Fruit fly (Drosophila melanogaster) whole organism, embryonic: ENCODE measurements around the gene CG18473.
A peak's percentile ranks its signal among the peaks of the same experiment; 100 is the strongest.

Source experiments
- Atf3 ChIP-seq: fragments of 200-800 bp; sonication (Bioruptor generic); optimal IDR thresholded peaks from 3 replicates; lab custom pipeline; 2016; ENCODE audit warnings: missing biosample characterization, missing genetic modification characterization
- Awh ChIP-seq: fragments of 200-800 bp; sonication (Bioruptor generic); IDR thresholded peaks from 2 replicates; pipeline ENCODE4, ENCODE4 v1.3.6; 2022; ENCODE audit warnings: missing biosample characterization, missing genetic modification characterization
- Bteb2 ChIP-seq: fragments of 200-800 bp; sonication (Bioruptor generic); optimal IDR thresholded peaks from 2 replicates; lab custom pipeline; 2016; ENCODE audit warnings: missing biosample characterization, missing genetic modification characterization
- CG10147 ChIP-seq: fragments of 200-800 bp; sonication (Bioruptor generic); optimal IDR thresholded peaks from 2 replicates; lab custom pipeline; 2019; ENCODE audit warnings: missing biosample characterization, mild to moderate bottlenecking, missing genetic modification characterization, moderate library complexity
- CG11247 ChIP-seq: fragments of 200-800 bp; sonication (Bioruptor generic); IDR thresholded peaks from 2 replicates; pipeline ENCODE4 v1.3.6; 2022; ENCODE audit warnings: missing biosample characterization, missing genetic modification characterization
- CG11723 ChIP-seq: fragments of 200-800 bp; sonication (Bioruptor generic); optimal IDR thresholded peaks from 2 replicates; lab custom pipeline; 2017; ENCODE audit warnings: missing biosample characterization, mild to moderate bottlenecking, missing genetic modification characterization
- CG15073 ChIP-seq: fragments of 200-800 bp; sonication (Bioruptor generic); optimal IDR thresholded peaks from 2 replicates; lab custom pipeline; 2016; ENCODE audit warnings: missing biosample characterization, missing genetic modification characterization
- CG1529 ChIP-seq: fragments of 200-800 bp; sonication (Bioruptor generic); optimal IDR thresholded peaks from 3 replicates; lab custom pipeline; 2018; ENCODE audit warnings: missing biosample characterization, missing genetic modification characterization
- CG1603 ChIP-seq: fragments of 200-800 bp; sonication (Bioruptor generic); optimal IDR thresholded peaks from 2 replicates; lab custom pipeline; 2019; ENCODE audit warnings: missing biosample characterization, mild to moderate bottlenecking, missing genetic modification characterization, moderate library complexity
- CG1647 ChIP-seq: fragments of 200-800 bp; sonication (Bioruptor generic); optimal IDR thresholded peaks from 3 replicates; lab custom pipeline; 2016; ENCODE audit warnings: missing biosample characterization, missing genetic modification characterization
- CG16863 ChIP-seq: fragments of 200-800 bp; sonication (Bioruptor generic); optimal IDR thresholded peaks from 3 replicates; lab custom pipeline; 2016; ENCODE audit warnings: missing biosample characterization, missing genetic modification characterization
- CG1792 ChIP-seq: fragments of 200-800 bp; sonication (Bioruptor generic); optimal IDR thresholded peaks from 2 replicates; lab custom pipeline; 2016; ENCODE audit warnings: missing biosample characterization, missing genetic modification characterization
- CG2202 ChIP-seq: fragments of 200-800 bp; sonication (Bioruptor generic); optimal IDR thresholded peaks from 2 replicates; lab custom pipeline; 2018; ENCODE audit warnings: missing biosample characterization, mild to moderate bottlenecking, missing genetic modification characterization
- CG30431 ChIP-seq: fragments of 200-800 bp; sonication (Bioruptor generic); optimal IDR thresholded peaks from 2 replicates; lab custom pipeline; 2017; ENCODE audit warnings: missing biosample characterization, missing genetic modification characterization
- CG33213 ChIP-seq: fragments of 200-800 bp; sonication (Bioruptor generic); optimal IDR thresholded peaks from 3 replicates; lab custom pipeline; 2016; ENCODE audit warnings: missing biosample characterization, missing genetic modification characterization
- CG5180 ChIP-seq: fragments of 200-800 bp; sonication (Bioruptor generic); optimal IDR thresholded peaks from 3 replicates; lab custom pipeline; 2017; ENCODE audit warnings: missing biosample characterization, missing genetic modification characterization, mild to moderate bottlenecking, moderate library complexity, missing genetic modification reagents
- CG6765 ChIP-seq: fragments of 200-800 bp; sonication (Bioruptor generic); optimal IDR thresholded peaks from 3 replicates; lab custom pipeline; 2017; ENCODE audit warnings: missing biosample characterization, mild to moderate bottlenecking, missing genetic modification characterization
- CG7271 ChIP-seq: fragments of 200-800 bp; sonication (Bioruptor generic); optimal IDR thresholded peaks from 2 replicates; lab custom pipeline; 2018; ENCODE audit warnings: missing biosample characterization, mild to moderate bottlenecking, missing genetic modification characterization, moderate library complexity
- CG8359 ChIP-seq: fragments of 200-800 bp; sonication (Bioruptor generic); optimal IDR thresholded peaks from 2 replicates; lab custom pipeline; 2017; ENCODE audit warnings: missing biosample characterization, mild to moderate bottlenecking, missing genetic modification characterization, borderline replicate concordance
- CG8944 ChIP-seq: fragments of 200-800 bp; sonication (Bioruptor generic); optimal IDR thresholded peaks from 3 replicates; lab custom pipeline; 2016; ENCODE audit warnings: missing biosample characterization, missing genetic modification characterization
- CHES-1-like ChIP-seq: fragments of 200-800 bp; sonication (Bioruptor generic); optimal IDR thresholded peaks from 2 replicates; lab custom pipeline; 2016; ENCODE audit warnings: missing biosample characterization, missing genetic modification characterization
- Doc3 ChIP-seq: fragments of 200-800 bp; sonication (Bioruptor generic); IDR thresholded peaks from 3 replicates; pipeline ENCODE4 v1.3.6; 2022; ENCODE audit warnings: missing biosample characterization, missing genetic modification characterization; ENCODE audit not compliant: partially characterized antibody
- Ets97D ChIP-seq: fragments of 200-800 bp; sonication (Bioruptor generic); optimal IDR thresholded peaks from 3 replicates; lab custom pipeline; 2016; ENCODE audit warnings: missing biosample characterization, missing genetic modification characterization
- Jarid2 ChIP-seq: fragments of 200-800 bp; sonication (Bioruptor generic); optimal IDR thresholded peaks from 3 replicates; lab custom pipeline; 2017; ENCODE audit warnings: mild to moderate bottlenecking, missing biosample characterization, missing genetic modification reagents, missing genetic modification characterization
- Lim3 ChIP-seq: fragments of 200-800 bp; sonication (Bioruptor generic); IDR thresholded peaks from 2 replicates; pipeline ENCODE4 v1.3.6; 2022; ENCODE audit warnings: missing biosample characterization, missing genetic modification characterization
- MTF-1 ChIP-seq: fragments of 200-800 bp; sonication (Bioruptor generic); optimal IDR thresholded peaks from 2 replicates; lab custom pipeline; 2018; ENCODE audit warnings: missing biosample characterization, mild to moderate bottlenecking, missing genetic modification characterization, borderline replicate concordance
- Nf-YA ChIP-seq: fragments of 200-800 bp; sonication (Bioruptor generic); IDR thresholded peaks from 2 replicates; pipeline ENCODE4 v1.3.6; 2022; ENCODE audit warnings: missing biosample characterization, missing genetic modification characterization
- Ptx1 ChIP-seq: fragments of 200-800 bp; sonication (Bioruptor generic); IDR thresholded peaks from 2 replicates; pipeline ENCODE4 v1.3.6; 2022; ENCODE audit warnings: missing biosample characterization, missing genetic modification characterization
- TFAM ChIP-seq: fragments of 200-800 bp; sonication (Bioruptor generic); optimal IDR thresholded peaks from 2 replicates; lab custom pipeline; 2017; ENCODE audit warnings: missing biosample characterization, missing genetic modification characterization, inconsistent platforms
- Xrp1 ChIP-seq: fragments of 200-800 bp; sonication (Bioruptor generic); IDR thresholded peaks from 2 replicates; pipeline ENCODE4 v1.3.6; 2022; ENCODE audit warnings: missing biosample characterization, missing genetic modification characterization
- cg ChIP-seq: fragments of 200-800 bp; sonication (Bioruptor generic); optimal IDR thresholded peaks from 3 replicates; lab custom pipeline; 2019; ENCODE audit warnings: missing biosample characterization, mild to moderate bottlenecking, missing genetic modification characterization, moderate library complexity
- chinmo ChIP-seq: fragments of 200-800 bp; sonication (Bioruptor generic); IDR thresholded peaks from 4 replicates; pipeline ENCODE4 v1.3.6; 2022; ENCODE audit warnings: missing biosample characterization, missing genetic modification characterization; ENCODE audit not compliant: partially characterized antibody
- chm ChIP-seq: fragments of 200-800 bp; sonication (Bioruptor generic); IDR thresholded peaks from 2 replicates; pipeline ENCODE4 v1.3.6; 2022; ENCODE audit warnings: missing biosample characterization, missing genetic modification characterization
- da ChIP-seq: fragments of 200-800 bp; sonication (Bioruptor generic); optimal IDR thresholded peaks from 2 replicates; lab custom pipeline; 2016; ENCODE audit warnings: missing biosample characterization, missing genetic modification characterization
- dati ChIP-seq: fragments of 200-800 bp; sonication (Bioruptor generic); IDR thresholded peaks from 2 replicates; pipeline ENCODE4 v1.3.6; 2022; ENCODE audit warnings: missing biosample characterization, missing genetic modification characterization
- dysf ChIP-seq: fragments of 200-800 bp; sonication (Bioruptor generic); IDR thresholded peaks from 3 replicates; pipeline ENCODE4 v1.3.6; 2022; ENCODE audit warnings: missing biosample characterization, missing genetic modification characterization
- fd64A ChIP-seq: fragments of 200-800 bp; sonication (Bioruptor generic); optimal IDR thresholded peaks from 3 replicates; lab custom pipeline; 2018; ENCODE audit warnings: missing biosample characterization, mild to moderate bottlenecking, missing genetic modification characterization
- gem ChIP-seq: fragments of 200-800 bp; sonication (Bioruptor generic); optimal IDR thresholded peaks from 2 replicates; lab custom pipeline; 2019; ENCODE audit warnings: missing biosample characterization, mild to moderate bottlenecking, missing genetic modification characterization, moderate library complexity
- grn ChIP-seq: fragments of 200-800 bp; sonication (Bioruptor generic); optimal IDR thresholded peaks from 3 replicates; lab custom pipeline; 2017; ENCODE audit warnings: missing biosample characterization, missing genetic modification characterization
- klu ChIP-seq: fragments of 200-800 bp; sonication (Bioruptor generic); IDR thresholded peaks from 2 replicates; pipeline ENCODE4 v1.3.6; 2022; ENCODE audit warnings: missing biosample characterization, missing genetic modification characterization
- nau ChIP-seq: fragments of 200-800 bp; sonication (Bioruptor generic); optimal IDR thresholded peaks from 3 replicates; lab custom pipeline; 2017; ENCODE audit warnings: missing biosample characterization, mild to moderate bottlenecking, missing genetic modification characterization, missing genetic modification reagents
- nom ChIP-seq: fragments of 200-800 bp; sonication (Bioruptor generic); optimal IDR thresholded peaks from 2 replicates; lab custom pipeline; 2017; ENCODE audit warnings: missing biosample characterization, missing genetic modification characterization, mild to moderate bottlenecking, moderate library complexity, missing genetic modification reagents
- ranshi ChIP-seq: fragments of 200-800 bp; sonication (Bioruptor generic); IDR thresholded peaks from 2 replicates; pipeline ENCODE4 v1.3.6; 2022; ENCODE audit warnings: missing biosample characterization, missing genetic modification characterization
- schlank ChIP-seq: fragments of 200-800 bp; sonication (Bioruptor generic); optimal IDR thresholded peaks from 2 replicates; lab custom pipeline; 2018; ENCODE audit warnings: missing biosample characterization, mild to moderate bottlenecking, missing genetic modification characterization
- sd ChIP-seq: fragments of 200-800 bp; sonication (Bioruptor generic); optimal IDR thresholded peaks from 3 replicates; lab custom pipeline; 2018; ENCODE audit warnings: missing biosample characterization, mild to moderate bottlenecking, missing genetic modification characterization, moderate library complexity
- so ChIP-seq: fragments of 200-800 bp; sonication (Bioruptor generic); IDR thresholded peaks from 3 replicates; pipeline ENCODE4 v1.3.6; 2022; ENCODE audit warnings: missing biosample characterization, missing genetic modification characterization
- stwl ChIP-seq: fragments of 200-800 bp; sonication (Bioruptor generic); optimal IDR thresholded peaks from 3 replicates; lab custom pipeline; 2018; ENCODE audit warnings: missing biosample characterization, mild to moderate bottlenecking, missing genetic modification characterization, moderate library complexity
- trem ChIP-seq: fragments of 200-800 bp; optimal IDR thresholded peaks from 3 replicates; lab custom pipeline; 2019; ENCODE audit warnings: missing biosample characterization, mild to moderate bottlenecking, missing genetic modification characterization, moderate library complexity

The CG18473 gene

dm6 chr3R:9340076-9340315 lies 23.1 kb upstream of the CG18473 start, which contains the start of gene drn (continued):
- TF ChIP-seq CG11723 (GFP tag; lab: Kevin White, UChicago) (no peak), CG5180 (no peak)

dm6 chr3R:9340425-9341188 lies 22.5 kb upstream of the CG18473 start:
- TF ChIP-seq chm (GFP tag; lab: Robert Waterston, UW) (peak; percentile 89), grn (GFP tag; lab: Kevin White, UChicago) (no peak), CG15073 (peak; percentile 35), klu (GFP tag; lab: Robert Waterston, UW) (peak; percentile 72), CG11247 (GFP tag; lab: Robert Waterston, UW) (peak; percentile 57), CG10147 (GFP tag; lab: Kevin White, UChicago) (peak; percentile 92), CG1603 (tag; lab: Kevin White, UChicago) (peak; percentile 71), Jarid2 (GFP tag; lab: Kevin White, UChicago) (peak; percentile 71), MTF-1 (GFP tag; lab: Kevin White, UChicago) (peak; percentile 53), trem (tag; lab: Kevin White, UChicago) (peak; percentile 72), so (GFP tag; lab: Robert Waterston, UW) (peak; percentile 57; the same call in 1 of the 3 replicates), CHES-1-like (GFP tag; lab: Kevin White, UChicago) (peak; percentile 61), CG1647 (GFP tag; lab: Kevin White, UChicago) (peak; percentile 51), CG7271 (peak; percentile 36), schlank (peak; percentile 80), CG1529 (peak; percentile 81), chinmo (GFP tag; lab: Robert Waterston, UW) (0 out of 4 replicates have a peak, but pooled peaks have one; percentile 52), TFAM (GFP tag; lab: Kevin White, UChicago) (peak; percentile 45), da (GFP tag; lab: Kevin White, UChicago) (peak; percentile 49), CG33213 (GFP tag; lab: Kevin White, UChicago) (peak; percentile 31), dati (GFP tag; lab: Robert Waterston, UW) (no peak), Nf-YA (GFP tag; lab: Robert Waterston, UW) (peak; percentile 41; the same call in 1 of the 2 replicates), cg (GFP tag; lab: Kevin White, UChicago) (no peak), stwl (tag; lab: Kevin White, UChicago) (peak; percentile 50), Ptx1 (GFP tag; lab: Robert Waterston, UW) (peak; percentile 84), CG2202 (tag; lab: Kevin White, UChicago) (peak; percentile 78), ranshi (GFP tag; lab: Robert Waterston, UW) (0 out of 2 replicates have a peak, but pooled peaks have one; percentile 71), CG6765 (peak; percentile 83), CG16863 (GFP tag; lab: Kevin White, UChicago) (peak; percentile 68), gem (tag; lab: Kevin White, UChicago) (peak; percentile 95), sd (tag; lab: Kevin White, UChicago) (peak; percentile 60), Xrp1 (GFP tag; lab: Robert Waterston, UW) (peak; percentile 83; the same call in 1 of the 2 replicates), CG1792 (peak; percentile 59), Doc3 (GFP tag; lab: Robert Waterston, UW) (no peak), nom (peak; percentile 49), Atf3 (GFP tag; lab: Kevin White, UChicago) (peak; percentile 39), CG8944 (GFP tag; lab: Kevin White, UChicago) (peak; percentile 61), CG8359 (peak; percentile 77), fd64A (GFP tag; lab: Kevin White, UChicago) (peak; percentile 43), dysf (GFP tag; lab: Robert Waterston, UW) (peak; percentile 92), Bteb2 (peak; percentile 61), Ets97D (GFP tag; lab: Kevin White, UChicago) (peak; percentile 14), nau (peak; percentile 80), CG30431 (GFP tag; lab: Kevin White, UChicago) (peak; percentile 80), Awh (peak; percentile 67), Lim3 (GFP tag; lab: Robert Waterston, UW) (no peak)
